Worm (Caenorhabditis elegans): ENCODE data around the gene dvc-1.

Gene dvc-1

ce11 chrV:11272848-11273247 lies 33.7 kb upstream of the dvc-1 start, which contains the start of gene clec-223:
Gene clec-223, plus strand, starts transcription at chrV:11273148.
- TF ChIP-seq eor-1 (tag; optimal IDR thresholded peaks at IDR 0.05) (no peak), lin-39 (tag; optimal IDR thresholded peaks at IDR 0.05) (no peak), ZK546.5 (tag; optimal IDR thresholded peaks at IDR 0.05) (no peak), fos-1 (tag; optimal IDR thresholded peaks at IDR 0.05) (no peak), nhr-11 (tag; optimal IDR thresholded peaks at IDR 0.05) (no peak), ceh-28 (tag; optimal IDR thresholded peaks at IDR 0.05) (no peak), ceh-16 (tag; optimal IDR thresholded peaks at IDR 0.05) (no peak), egl-5 (tag; optimal IDR thresholded peaks at IDR 0.05) (no peak), fkh-10 (GFP tag; optimal IDR thresholded peaks at IDR 0.05) (no peak), elt-1 (tag; optimal IDR thresholded peaks at IDR 0.05) (no peak), ztf-11 (tag; optimal IDR thresholded peaks at IDR 0.05) (no peak), egl-27 (tag; optimal IDR thresholded peaks at IDR 0.05) (no peak), elt-3 (tag; optimal IDR thresholded peaks at IDR 0.05) (no peak), pqm-1 (tag; optimal IDR thresholded peaks at IDR 0.05) (no peak), ceh-9 (tag; optimal IDR thresholded peaks at IDR 0.05) (no peak), elt-2 (tag; optimal IDR thresholded peaks at IDR 0.05) (no peak), lsy-12 (tag; optimal IDR thresholded peaks at IDR 0.05) (no peak), aly-2 (tag; optimal IDR thresholded peaks at IDR 0.05) (no peak), nhr-43 (tag; optimal IDR thresholded peaks at IDR 0.05; ENCODE audit: poor library complexity, severe bottlenecking) (no peak)

ce11 chrV:11271051-11271450 lies 31.9 kb upstream of the dvc-1 start, which contains the start of gene clec-222:
Gene clec-222, plus strand, starts transcription at chrV:11271351.
- no peak for TF ChIP-seq lin-15B (tag; optimal IDR thresholded peaks at IDR 0.05)
- no peak for TF ChIP-seq nhr-11 (tag; optimal IDR thresholded peaks at IDR 0.05)
- TF ChIP-seq elt-2 (tag; optimal IDR thresholded peaks at IDR 0.05) = no peak
- no peak for TF ChIP-seq lsy-12 (tag; optimal IDR thresholded peaks at IDR 0.05)
- TF ChIP-seq fkh-2 (tag; optimal IDR thresholded peaks at IDR 0.05) = no peak
- TF ChIP-seq egl-5 (tag; optimal IDR thresholded peaks at IDR 0.05) = no peak
- no peak for TF ChIP-seq nhr-43 (tag; optimal IDR thresholded peaks at IDR 0.05; ENCODE audit: poor library complexity, severe bottlenecking)
- TF ChIP-seq ceh-82 (tag; optimal IDR thresholded peaks at IDR 0.05) = no peak
- TF ChIP-seq fos-1 (tag; optimal IDR thresholded peaks at IDR 0.05) = no peak
- no peak for TF ChIP-seq pqm-1 (tag; optimal IDR thresholded peaks at IDR 0.05)
- no peak for TF ChIP-seq egl-27 (tag; optimal IDR thresholded peaks at IDR 0.05)

- TF ChIP-seq nhr-43 (tag; optimal IDR thresholded peaks at IDR 0.05; ENCODE audit: poor library complexity, severe bottlenecking) (no peak), fkh-2 (tag; optimal IDR thresholded peaks at IDR 0.05) (no peak), unc-62 (GFP tag; optimal IDR thresholded peaks at IDR 0.05) (no peak), elt-1 (tag; optimal IDR thresholded peaks at IDR 0.05) (no peak), nhr-12 (tag; optimal IDR thresholded peaks at IDR 0.05) (no peak), mdl-1 (tag; optimal IDR thresholded peaks at IDR 0.05) (no peak), aly-2 (tag; optimal IDR thresholded peaks at IDR 0.05) (no peak), ceh-9 (tag; optimal IDR thresholded peaks at IDR 0.05) (no peak), snpc-4 (tag; optimal IDR thresholded peaks at IDR 0.05) (no peak), nhr-25 (tag; optimal IDR thresholded peaks at IDR 0.05) (no peak), nhr-76 (tag; optimal IDR thresholded peaks at IDR 0.05) (no peak)
Measured at ce11 chrV:11268791-11269190, 29.7 kb upstream of the dvc-1 start, which contains the start of gene str-115. Gene str-115, plus strand, starts transcription at chrV:11269091.

ce11 chrV:11266681-11267080 lies 27.6 kb upstream of the dvc-1 start, which contains the start of gene str-116:
Gene str-116, plus strand, starts transcription at chrV:11266981.
- TF ChIP-seq R02D3.7 (tag; optimal IDR thresholded peaks at IDR 0.05) (no peak), ceh-9 (tag; optimal IDR thresholded peaks at IDR 0.05) (no peak), pqm-1 (tag; optimal IDR thresholded peaks at IDR 0.05) (no peak), nhr-28 (tag; optimal IDR thresholded peaks at IDR 0.05) (no peak), nhr-23 (tag; optimal IDR thresholded peaks at IDR 0.05) (no peak), nhr-67 (tag; optimal IDR thresholded peaks at IDR 0.05) (no peak), hmg-11 (tag; optimal IDR thresholded peaks at IDR 0.05) (no peak), ceh-82 (tag; optimal IDR thresholded peaks at IDR 0.05) (no peak), lin-39 (tag; optimal IDR thresholded peaks at IDR 0.05) (no peak), nhr-12 (tag; optimal IDR thresholded peaks at IDR 0.05) (no peak), ceh-16 (tag; optimal IDR thresholded peaks at IDR 0.05) (no peak), fkh-2 (tag; optimal IDR thresholded peaks at IDR 0.05) (no peak), ztf-4 (tag; optimal IDR thresholded peaks at IDR 0.05) (no peak), pha-4 (tag; optimal IDR thresholded peaks at IDR 0.05) (no peak), tbx-2 (tag; optimal IDR thresholded peaks at IDR 0.05) (no peak), skn-1 (tag; optimal IDR thresholded peaks at IDR 0.05) (no peak), ama-1 (optimal IDR thresholded peaks at IDR 0.05) (no peak), jun-1 (tag; optimal IDR thresholded peaks at IDR 0.05) (no peak)

Data from whole organism, L3 larva.